Fruit fly (Drosophila melanogaster) whole organism, adult: ENCODE results near the gene btz.

Experiments used
- CG12768 ChIP-seq: fragments of 200-800 bp; sonication (Bioruptor generic); optimal IDR thresholded peaks from 2 replicates; lab custom pipeline; 2017; ENCODE audit warnings: missing biosample characterization, missing genetic modification characterization, mild to moderate bottlenecking, moderate library complexity, missing genetic modification reagents
- CG14711 ChIP-seq: fragments of 200-800 bp; sonication (Bioruptor generic); optimal IDR thresholded peaks from 2 replicates; lab custom pipeline; 2018; ENCODE audit warnings: missing biosample characterization, mild to moderate bottlenecking, missing genetic modification characterization, moderate library complexity
- CG5204 ChIP-seq: fragments of 200-800 bp; sonication (Bioruptor generic); optimal IDR thresholded peaks from 2 replicates; lab custom pipeline; 2016; ENCODE audit warnings: missing biosample characterization, missing genetic modification characterization
- CG7045 ChIP-seq: fragments of 200-800 bp; sonication (Bioruptor generic); optimal IDR thresholded peaks from 2 replicates; lab custom pipeline; 2017; ENCODE audit warnings: missing biosample characterization, mild to moderate bottlenecking, missing genetic modification characterization
- Hr96 ChIP-seq: fragments of 200-800 bp; sonication (Bioruptor generic); optimal IDR thresholded peaks from 2 replicates; lab custom pipeline; 2016; ENCODE audit warnings: missing biosample characterization, missing genetic modification characterization
- bab1 ChIP-seq: fragments of 200-800 bp; sonication (Bioruptor generic); optimal IDR thresholded peaks from 3 replicates; lab custom pipeline; 2019; ENCODE audit warnings: missing biosample characterization, mild to moderate bottlenecking, missing genetic modification characterization, moderate library complexity
- toe ChIP-seq: fragments of 200-800 bp; sonication (Bioruptor generic); optimal IDR thresholded peaks from 2 replicates; lab custom pipeline; 2016; ENCODE audit warnings: missing biosample characterization, missing genetic modification characterization

- TF ChIP-seq CG5204 (peak; percentile 65), Hr96 (GFP tag; lab: Kevin White, UChicago) (peak; percentile 43), CG7045 (GFP tag; lab: Kevin White, UChicago) (peak; percentile 86), CG14711 (tag; lab: Kevin White, UChicago) (peak; percentile 72), toe (peak; percentile 81), CG12768 (GFP tag; lab: Kevin White, UChicago) (peak; percentile 62), bab1 (GFP tag; lab: Kevin White, UChicago) (peak; percentile 85)
Measured at dm6 chr3R:27706581-27707181, 6.5 kb downstream of the btz start, which contains the start of the genes CROT and CG12877.
